Fruit fly (Drosophila melanogaster) whole organism: ENCODE results near the gene CG14960.

ENCODE experiments used
- CG8478 ChIP-seq: fragments of >200 bp; optimal IDR thresholded peaks from 2 replicates; lab custom pipeline; 2018; ENCODE audit warnings: inconsistent platforms
- Dll ChIP-seq: fragments of >200 bp; optimal IDR thresholded peaks from 2 replicates; lab custom pipeline; 2017
- EcR ChIP-seq, 2 experiments: fragments of >200 bp; optimal IDR thresholded peaks; 2 replicates each; lab custom pipeline; 2017; ENCODE audit warnings: missing biosample characterization in 2 of 2, missing genetic modification characterization in 2 of 2, missing genetic modification reagents in 2 of 2
- pan ChIP-seq: fragments of >200 bp; optimal IDR thresholded peaks from 2 replicates; lab custom pipeline; 2017
- psq ChIP-seq: fragments of >200 bp; optimal IDR thresholded peaks from 2 replicates; lab custom pipeline; 2017
- usp ChIP-seq: fragments of >200 bp; optimal IDR thresholded peaks from 2 replicates; lab custom pipeline; 2017; ENCODE audit warnings: missing biosample characterization, missing genetic modification characterization, mixed read lengths

Gene CG14960

DNA sequence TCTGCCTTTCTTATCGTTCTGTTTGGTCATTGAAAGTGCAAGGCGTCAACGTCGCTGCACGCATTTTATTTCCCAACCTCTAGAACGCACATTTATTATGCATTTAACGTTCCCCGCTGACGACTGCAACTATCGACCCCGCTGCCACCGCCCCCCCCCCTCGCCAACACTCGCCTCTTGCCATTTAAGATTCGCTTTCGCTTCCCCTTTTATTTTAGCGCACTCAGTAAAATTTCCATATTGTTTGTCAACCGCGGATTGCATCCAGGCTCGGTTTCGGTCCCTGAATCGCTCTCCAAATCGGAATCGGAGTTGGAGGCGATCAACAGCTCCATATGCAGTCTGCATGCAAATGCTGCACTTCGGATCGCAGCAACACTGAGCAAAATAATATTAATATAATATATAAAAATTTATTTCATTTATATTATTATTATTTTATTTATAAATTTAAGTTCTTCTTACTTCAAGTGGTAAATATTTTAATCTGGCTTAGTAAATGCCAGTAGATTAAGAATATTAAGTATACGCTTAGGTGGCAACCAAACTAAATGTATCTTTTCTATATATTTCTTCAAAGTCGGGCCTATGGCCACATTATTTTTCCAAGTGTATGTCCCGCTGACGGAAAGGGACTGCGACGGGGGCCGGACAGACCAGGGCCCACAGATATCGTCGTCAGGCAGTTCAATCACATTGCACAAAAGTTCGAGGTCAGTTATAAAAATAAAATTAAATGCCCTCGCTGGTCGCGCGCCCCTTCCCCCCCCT is 30.1 kb upstream of the CG14960 start:
- TF ChIP-seq psq (lab: Kevin White, UChicago): no peak

DNA sequence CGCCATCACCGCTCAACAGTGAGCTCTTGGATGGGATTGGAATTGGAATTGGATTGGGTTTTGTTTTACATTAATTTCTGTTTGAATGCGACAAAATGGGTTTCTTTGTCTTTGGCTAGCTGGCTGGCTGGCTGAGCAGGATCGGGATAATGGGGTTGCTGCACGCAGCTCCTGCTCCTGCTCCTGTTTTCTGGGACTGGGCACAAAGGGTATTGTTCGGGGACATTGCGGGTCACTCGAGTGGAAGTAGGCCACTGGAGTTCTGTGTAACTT is 29.5 kb upstream of the CG14960 start:
- TF ChIP-seq EcR (GFP tag; optimal IDR thresholded peaks at IDR 0.05; lab: Kevin White, UChicago) (peak in 1 of 2 experiments; percentile 61), pan (no peak), Dll (lab: Kevin White, UChicago) (no peak)

DNA sequence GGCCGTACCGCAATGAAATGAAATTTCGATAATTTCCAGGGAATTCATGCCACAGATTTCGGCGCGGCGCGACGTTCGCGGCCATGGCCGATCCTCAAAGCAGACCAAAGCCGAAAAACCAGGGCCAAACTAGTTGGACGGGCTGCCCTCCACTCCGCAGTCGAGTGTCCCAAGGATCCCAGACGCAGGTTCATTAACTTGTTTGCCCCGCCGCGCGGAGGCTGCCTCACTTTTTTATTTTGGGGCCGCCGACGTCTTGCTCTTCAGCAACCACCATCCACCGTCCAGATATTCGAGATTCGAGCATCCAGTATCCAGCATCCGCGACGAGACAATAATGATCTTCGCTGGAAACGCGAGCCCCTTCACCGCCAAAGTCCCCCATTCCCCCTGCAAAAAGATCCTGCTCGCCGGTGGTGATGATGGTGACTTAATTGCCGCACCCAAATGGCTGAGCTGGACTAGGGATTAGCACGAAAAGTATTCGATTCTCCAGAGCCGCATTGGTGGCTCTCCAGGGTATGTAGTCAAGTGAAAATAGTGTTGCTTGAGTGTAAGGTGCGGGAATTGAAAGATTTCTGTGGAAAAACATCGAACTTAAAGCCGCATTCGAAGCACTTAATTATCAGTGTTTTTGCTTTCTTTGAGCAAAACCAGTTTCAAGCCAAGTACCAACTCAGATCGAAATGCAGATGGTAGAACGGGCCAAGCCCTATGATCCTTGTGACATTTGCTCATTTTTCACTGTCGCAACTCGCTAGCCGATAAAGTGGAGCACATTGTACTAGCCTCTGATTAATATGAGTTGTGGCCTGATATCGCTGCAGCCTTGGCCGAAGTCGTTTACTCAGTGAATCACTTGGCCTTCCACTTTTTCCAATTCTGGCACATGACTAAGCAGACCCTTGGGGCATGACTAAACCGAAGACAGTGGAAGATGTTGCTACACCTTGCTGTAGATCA is 28.4 kb upstream of the CG14960 start:
- peak; percentile 43 to 69 for TF ChIP-seq EcR (GFP tag; optimal IDR thresholded peaks at IDR 0.05; lab: Kevin White, UChicago)
- no peak for TF ChIP-seq pan
- TF ChIP-seq psq (lab: Kevin White, UChicago): no peak

DNA sequence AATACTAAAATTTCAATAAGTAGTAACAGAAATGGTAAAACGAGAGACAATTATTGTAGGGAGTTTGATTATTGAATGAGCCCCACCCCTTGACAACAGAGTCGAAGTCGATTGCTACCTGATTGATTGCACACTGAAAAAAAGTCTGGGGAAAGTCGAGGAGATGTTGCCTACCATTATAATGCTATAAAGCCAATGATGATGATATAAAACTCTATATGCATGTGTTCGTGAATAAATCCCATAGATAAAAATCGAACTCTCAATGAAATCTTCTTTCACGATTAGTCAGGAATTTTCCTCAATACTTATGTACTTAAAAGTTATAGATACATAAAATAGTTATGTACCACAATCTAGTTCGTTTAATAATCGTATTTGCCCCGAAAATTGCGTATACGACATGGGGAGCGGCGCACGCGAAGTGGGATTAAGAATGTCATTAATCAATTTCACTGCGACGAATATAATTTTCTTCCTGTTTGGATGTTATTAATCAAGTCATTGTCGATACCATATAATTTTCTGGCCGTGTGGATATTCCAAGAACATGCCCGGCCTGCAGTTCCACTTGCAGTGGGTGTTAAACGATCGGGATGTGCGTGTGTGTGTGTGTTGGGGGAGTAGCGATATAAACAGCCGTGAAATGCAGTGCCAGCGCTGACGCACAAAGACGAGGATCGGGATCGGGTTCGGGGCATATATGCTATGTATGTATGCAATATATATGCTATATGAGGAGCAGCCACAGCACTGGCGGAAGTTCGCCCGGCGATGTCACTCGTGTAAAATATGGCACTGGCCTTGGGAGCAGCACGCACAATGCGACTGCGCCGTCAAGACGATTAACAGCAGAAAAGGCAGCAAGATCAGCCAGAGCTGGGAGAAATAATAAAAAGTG is 26.3 kb upstream of the CG14960 start, which contains the start of gene CG12078:
Gene CG12078 (minus strand): TSS at position 51 of the 901 bp plus-strand sequence.
- TF ChIP-seq CG8478 (lab: Kevin White, UChicago) (no peak), EcR (GFP tag; optimal IDR thresholded peaks at IDR 0.05; lab: Kevin White, UChicago) (no peak), pan (no peak), usp (no peak), psq (lab: Kevin White, UChicago) (no peak), Dll (lab: Kevin White, UChicago) (no peak)

DNA sequence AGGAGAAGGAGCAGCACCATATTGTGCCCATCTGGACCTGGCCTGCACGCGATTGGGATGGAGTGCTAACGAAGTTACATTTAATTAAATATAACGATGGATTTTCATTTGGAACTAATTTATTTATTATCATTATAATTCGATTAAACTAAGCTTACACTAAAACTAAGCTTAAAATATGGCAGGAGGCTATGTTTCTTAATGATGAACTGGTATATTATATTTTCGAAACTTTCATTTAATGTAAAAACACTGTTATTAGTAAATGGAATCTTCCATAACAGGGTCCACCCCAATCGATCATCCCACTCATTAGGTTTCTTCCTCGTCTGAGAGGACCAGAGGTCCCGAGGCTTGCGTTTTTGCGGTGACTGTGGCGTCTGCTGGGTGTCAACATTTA is 25.6 kb upstream of the CG14960 start:
- no peak for TF ChIP-seq CG8478 (lab: Kevin White, UChicago)
- TF ChIP-seq psq (lab: Kevin White, UChicago): no peak
- no peak for TF ChIP-seq pan
- no peak for TF ChIP-seq usp
- no peak for TF ChIP-seq EcR (GFP tag; optimal IDR thresholded peaks at IDR 0.05; lab: Kevin White, UChicago)
- no peak for TF ChIP-seq Dll (lab: Kevin White, UChicago)

DNA sequence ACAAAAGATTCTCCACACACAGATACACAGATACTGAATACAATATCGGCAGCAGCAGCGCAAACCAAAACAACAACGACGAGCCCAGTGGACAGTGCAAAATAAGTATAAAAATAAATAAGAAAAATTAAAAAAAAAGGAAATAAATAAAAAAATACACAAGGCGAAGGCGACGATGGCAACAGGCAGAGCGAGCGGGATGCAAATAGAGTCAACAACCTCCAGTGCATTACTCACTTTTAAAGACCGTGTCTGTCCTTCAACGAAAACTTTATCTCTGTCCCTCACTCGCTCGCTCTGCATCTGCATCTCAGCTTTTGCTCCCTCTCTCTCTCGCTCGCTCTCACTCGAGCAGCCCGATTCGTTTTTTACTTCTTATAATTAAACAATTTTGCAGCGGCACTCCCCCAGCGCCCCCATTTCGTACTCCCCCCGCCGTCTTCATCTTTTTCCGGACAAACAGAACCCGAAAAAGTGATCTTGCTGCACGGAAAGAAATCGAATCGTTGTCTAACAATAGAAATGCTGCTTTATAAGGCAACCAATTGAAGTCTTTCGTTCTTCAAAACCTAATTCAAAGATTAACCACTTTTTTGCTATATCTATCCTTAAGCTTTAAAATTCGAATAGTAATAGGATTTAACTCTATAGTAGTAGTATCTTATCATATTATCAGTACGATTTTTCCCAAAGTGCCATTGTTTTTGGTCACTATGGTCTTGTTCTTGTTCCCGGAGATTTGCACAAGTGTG is 24.3 kb upstream of the CG14960 start:
- TF ChIP-seq usp (no peak), Dll (lab: Kevin White, UChicago) (peak; percentile 69), EcR (GFP tag; optimal IDR thresholded peaks at IDR 0.05; lab: Kevin White, UChicago) (peak; percentile 87 to 93)

DNA sequence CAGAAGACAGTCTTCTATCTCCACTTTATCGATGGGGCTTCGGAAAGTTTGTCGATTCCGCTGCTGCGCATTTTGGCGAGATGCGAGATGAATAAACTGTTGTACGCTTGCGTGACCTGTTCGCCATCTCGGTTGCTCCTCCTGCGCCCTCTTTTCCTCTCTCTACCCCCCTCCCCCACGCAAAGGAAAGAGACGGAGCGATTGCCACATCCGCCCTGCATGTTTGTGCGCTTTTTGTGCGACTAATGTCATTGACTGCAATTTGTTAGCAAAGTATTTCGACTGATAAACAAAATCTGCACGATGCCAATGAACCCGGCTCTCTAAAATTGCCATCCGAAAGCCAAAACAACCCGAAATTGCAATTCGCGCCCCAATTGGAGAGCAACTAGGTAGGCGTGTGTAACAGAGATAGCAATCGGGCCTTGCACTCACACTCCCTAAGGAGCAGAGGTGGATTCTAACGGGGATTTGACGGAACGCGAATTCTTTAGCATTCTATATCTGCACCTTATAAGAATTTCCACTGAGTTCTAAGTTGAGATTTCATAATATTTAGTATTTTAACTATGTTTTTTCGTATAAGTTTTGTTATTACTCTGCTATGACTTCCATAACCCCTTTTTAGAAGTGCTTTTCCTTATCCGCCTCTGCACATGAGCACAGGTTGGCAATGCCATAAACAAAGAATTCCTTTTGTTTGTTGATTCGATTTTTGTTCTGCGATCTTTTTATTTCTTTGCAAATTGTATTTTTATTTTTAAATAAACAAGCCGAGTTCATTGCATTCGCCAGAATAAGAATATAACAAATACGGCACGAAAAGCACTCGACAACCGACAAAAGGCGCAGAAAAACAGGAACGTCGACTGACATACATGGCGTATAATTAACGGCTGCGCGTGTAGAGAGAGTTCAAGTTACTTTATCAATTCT is 23.4 kb upstream of the CG14960 start, which contains the start of gene CG43389:
Gene CG43389 (plus strand): TSS at position 886 of the 936 bp plus-strand sequence.
- TF ChIP-seq psq (lab: Kevin White, UChicago) (no peak), usp (no peak), EcR (GFP tag; optimal IDR thresholded peaks at IDR 0.05; lab: Kevin White, UChicago) (peak; percentile 66 to 92), pan (no peak), Dll (lab: Kevin White, UChicago) (peak; percentile 24), CG8478 (lab: Kevin White, UChicago) (peak; percentile 57)

DNA sequence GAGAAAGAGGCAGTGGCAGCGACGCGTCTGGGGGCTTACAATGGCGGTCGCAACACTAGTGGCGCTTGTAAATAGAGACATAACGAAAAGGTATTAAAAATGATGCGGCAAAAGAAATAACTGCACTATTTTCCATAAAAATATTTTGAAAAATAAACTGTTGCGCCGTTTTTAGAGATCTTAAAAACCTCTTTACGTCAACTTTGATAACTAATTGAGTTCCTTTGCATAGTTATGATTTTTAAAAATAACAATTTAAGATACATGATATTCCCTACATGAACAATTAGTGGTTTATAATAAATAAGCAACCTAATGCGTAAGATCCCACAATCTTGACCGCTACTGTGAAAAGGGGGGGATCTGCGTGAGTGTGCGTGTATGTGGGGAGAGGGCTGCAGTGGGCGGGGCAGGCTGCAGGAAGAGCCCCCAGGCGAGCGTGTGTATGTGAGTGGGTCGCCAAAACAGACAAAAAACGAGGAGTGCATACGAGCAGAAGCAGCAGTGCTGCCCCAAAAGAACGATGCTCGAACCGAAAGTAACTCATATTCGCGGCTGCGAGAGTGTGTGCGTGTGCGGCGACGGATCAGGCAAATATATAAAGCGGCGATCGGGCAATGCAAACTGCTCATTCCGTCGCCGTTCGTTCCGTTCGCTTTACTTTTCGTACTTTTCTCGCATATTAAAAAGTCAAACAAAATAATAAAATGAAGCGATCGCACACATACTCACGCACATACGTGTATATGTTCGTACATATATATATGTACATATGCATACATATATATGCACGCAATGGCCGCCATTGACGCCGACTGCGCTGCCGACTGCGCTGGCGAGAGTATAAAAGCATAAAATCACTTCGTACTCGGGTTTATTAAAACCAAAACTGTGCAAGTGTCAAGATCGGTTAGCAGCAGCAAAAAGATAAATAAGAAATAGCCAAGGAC is 21.8 kb upstream of the CG14960 start:
- no peak for TF ChIP-seq EcR (GFP tag; optimal IDR thresholded peaks at IDR 0.05; lab: Kevin White, UChicago)
- TF ChIP-seq Dll (lab: Kevin White, UChicago): no peak
- TF ChIP-seq psq (lab: Kevin White, UChicago): no peak
- TF ChIP-seq usp: no peak
- TF ChIP-seq pan: no peak
- TF ChIP-seq CG8478 (lab: Kevin White, UChicago): no peak

DNA sequence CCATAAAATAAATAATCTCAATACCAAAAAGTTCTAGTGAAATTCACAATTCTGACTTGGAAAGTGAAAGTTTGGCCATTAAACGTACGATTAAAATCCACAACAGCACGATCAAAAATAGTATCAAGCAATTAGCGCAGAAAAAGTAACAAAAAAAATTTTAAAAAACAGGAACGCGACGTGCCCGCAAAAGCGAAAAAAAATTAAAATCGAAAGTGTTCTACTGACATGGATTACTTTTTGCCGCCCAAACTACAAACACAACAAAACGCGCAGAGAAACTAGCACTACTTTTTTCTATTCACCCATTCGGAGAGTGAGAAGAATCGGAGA is 21.2 kb upstream of the CG14960 start:
- no peak for TF ChIP-seq psq (lab: Kevin White, UChicago)
